Worm (Caenorhabditis elegans) whole organism, young adult: ENCODE results near the gene lsd-1.

Source experiments
- chd-7 ChIP-seq: sonication (generic microtip); optimal IDR thresholded peaks from 2 replicates; lab custom pipeline; 2016; ENCODE audit warnings: mild to moderate bottlenecking, missing genetic modification characterization, moderate library complexity, missing compliant biosample characterization
- efl-1 ChIP-seq: fragments of 150-350 bp; optimal IDR thresholded peaks from 2 replicates; lab custom pipeline; 2014; ENCODE audit warnings: missing biosample characterization, missing genetic modification reagents, missing genetic modification characterization
- rpc-1 ChIP-seq, 2 experiments: fragments of 150-350 bp in 1 of 2; sonication (generic microtip) in 1 of 2; optimal IDR thresholded peaks; 2 replicates each; lab custom pipeline; 2014 to 2018; ENCODE audit warnings: missing biosample characterization in 1 of 2, missing genetic modification characterization in 1 of 2, missing genetic modification reagents in 1 of 2, missing genotype in 1 of 2

DNA sequence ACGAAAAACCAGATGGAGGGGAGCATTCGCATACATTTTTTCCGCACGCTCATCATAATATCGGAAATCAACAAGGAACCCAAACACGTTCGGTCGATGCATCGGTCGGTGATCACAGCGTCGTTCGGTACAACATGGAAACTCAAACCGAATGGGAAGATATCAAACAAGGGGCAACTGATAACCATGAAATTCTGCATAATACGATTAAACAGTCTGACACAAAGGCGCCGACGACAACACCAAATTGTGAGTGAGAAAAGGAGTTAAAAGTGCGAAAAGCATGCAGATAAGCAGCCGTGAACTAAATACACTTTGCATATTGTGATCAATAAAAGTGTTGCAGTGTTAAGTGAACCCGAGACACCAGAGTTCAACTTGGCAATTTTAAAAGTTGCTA is 23.4 kb upstream of the lsd-1 start:
- no peak for TF ChIP-seq chd-7 (tag; lab: Kevin White, UChicago)
- TF ChIP-seq rpc-1 (optimal IDR thresholded peaks at IDR 0.05; lab: Kevin White, UChicago), result no peak
- TF ChIP-seq rpc-1 (tag; optimal IDR thresholded peaks at IDR 0.05; lab: Kevin White, UChicago), result no peak
- TF ChIP-seq efl-1, result no peak
